Worm (Caenorhabditis elegans): ENCODE data around the gene ced-2.
"Not testable (repeated sequence)": the region's sequence is repeated elsewhere in the genome, so short reads cannot be mapped to it uniquely, and the experiment has no call there.

ced-2 gene

DNA sequence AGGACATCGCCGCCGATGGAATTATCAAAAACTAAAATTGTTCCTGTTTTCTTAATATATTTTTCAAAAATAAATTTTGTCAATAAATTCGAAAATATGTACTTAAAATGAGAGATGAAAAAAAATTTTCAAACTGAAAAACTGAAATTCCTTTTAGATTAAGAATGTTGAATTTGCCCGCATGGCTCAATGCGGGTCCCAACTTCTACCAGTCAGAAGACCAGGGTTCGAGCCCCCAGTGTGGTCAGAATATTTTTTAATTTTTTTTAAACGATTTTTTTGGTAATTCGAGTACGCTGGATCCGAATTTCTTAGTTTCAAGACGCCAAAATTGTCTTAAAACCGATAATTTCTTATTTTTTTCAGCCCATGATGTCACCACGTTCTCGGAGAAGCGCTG is 40.2 kb downstream of the ced-2 start:
- TF ChIP-seq T22C8.4 (GFP tag; IDR thresholded peaks at IDR 0.05) (no peak), tab-1 (GFP tag; IDR thresholded peaks at IDR 0.05) (no peak), med-1 (GFP tag; optimal IDR thresholded peaks at IDR 0.05; ENCODE audit: insufficient read depth) (no peak), ref-1 (GFP tag; conservative IDR thresholded peaks at IDR 0.05) (no peak), flt-1 (GFP tag; IDR thresholded peaks at IDR 0.05) (no peak), cog-1 (tag; optimal IDR thresholded peaks at IDR 0.05) (no peak), ztf-29 (GFP tag; IDR thresholded peaks at IDR 0.05) (no peak), klf-2 (GFP tag; conservative IDR thresholded peaks at IDR 0.05) (no peak), ztf-23 (GFP tag; IDR thresholded peaks at IDR 0.05) (no peak)

DNA sequence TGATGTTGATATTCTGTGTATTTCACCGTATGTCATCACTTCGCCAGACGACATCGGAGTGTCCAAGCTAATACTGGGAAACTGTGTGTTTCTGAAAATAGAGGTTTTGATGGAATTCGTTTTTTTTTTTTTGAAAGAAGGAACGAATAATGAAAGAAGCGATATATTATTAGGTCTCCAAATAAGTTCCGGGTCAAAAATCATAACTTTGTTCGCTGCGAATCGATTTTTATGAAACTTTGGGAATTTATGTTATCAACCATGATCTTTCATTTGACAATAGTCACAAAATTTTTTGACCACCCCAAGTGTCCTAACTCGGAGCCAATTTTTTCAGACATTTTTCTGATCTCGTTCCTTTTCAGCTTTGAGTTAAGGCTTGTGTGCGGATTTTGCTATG is 48.1 kb downstream of the ced-2 start, which contains the start of gene nhr-274:
Gene nhr-274 (minus strand): TSS at position 101 of the 400 bp plus-strand sequence.
- not testable (repeated sequence) for TF ChIP-seq ztf-23, T22C8.4, flt-1 (GFP tag; IDR thresholded peaks at IDR 0.05)

DNA sequence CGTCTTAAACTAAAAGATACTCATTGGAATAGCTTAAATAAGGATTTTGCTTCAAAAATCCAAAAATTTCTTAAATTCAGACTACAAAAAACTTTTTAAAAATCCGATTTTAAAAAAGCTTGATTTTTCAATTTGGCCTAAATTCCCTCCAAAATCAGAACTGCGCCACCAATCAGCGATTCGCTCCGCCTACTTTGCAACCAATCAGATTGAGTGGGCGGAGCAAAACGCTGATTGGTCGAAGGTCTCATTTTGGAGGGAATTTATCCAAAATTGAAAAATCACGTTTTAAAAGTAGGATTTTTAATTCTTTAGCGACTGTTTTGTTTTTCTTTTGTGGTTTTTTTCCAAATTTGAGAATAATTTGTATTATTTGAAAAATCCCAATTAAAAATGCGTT is 52.2 kb downstream of the ced-2 start:
- TF ChIP-seq ztf-23 (GFP tag; IDR thresholded peaks at IDR 0.05) (no peak), med-1 (GFP tag; optimal IDR thresholded peaks at IDR 0.05; ENCODE audit: insufficient read depth) (no peak), ztf-29 (GFP tag; IDR thresholded peaks at IDR 0.05) (no peak), cog-1 (tag; optimal IDR thresholded peaks at IDR 0.05) (no peak), klf-2 (GFP tag; conservative IDR thresholded peaks at IDR 0.05) (no peak), tab-1 (GFP tag; IDR thresholded peaks at IDR 0.05) (no peak), T22C8.4 (GFP tag; IDR thresholded peaks at IDR 0.05) (no peak), ref-1 (GFP tag; conservative IDR thresholded peaks at IDR 0.05) (no peak), flt-1 (GFP tag; IDR thresholded peaks at IDR 0.05) (no peak)

DNA sequence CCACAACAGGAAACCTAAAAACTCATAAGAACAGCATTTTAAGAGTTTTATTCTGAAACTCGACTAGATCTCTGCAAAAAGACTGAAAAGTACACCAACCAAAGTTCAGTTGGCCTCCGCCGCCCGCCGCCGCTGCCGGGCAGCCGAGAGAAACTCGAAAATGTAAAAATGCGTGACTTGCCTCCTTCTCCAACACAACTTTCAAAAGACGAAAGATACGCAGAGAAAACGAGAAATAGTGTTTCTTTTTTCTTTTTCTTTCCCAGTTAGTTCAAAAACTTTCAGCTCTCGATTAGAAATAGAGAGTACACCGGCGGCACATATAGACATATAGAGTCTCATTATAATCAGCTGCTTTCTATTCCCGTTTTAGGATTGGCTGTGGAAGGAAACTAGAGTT is 52.7 kb downstream of the ced-2 start:
- TF ChIP-seq ref-1 (GFP tag; conservative IDR thresholded peaks at IDR 0.05) (no peak), med-1 (GFP tag; optimal IDR thresholded peaks at IDR 0.05; ENCODE audit: insufficient read depth) (no peak), cog-1 (tag; optimal IDR thresholded peaks at IDR 0.05) (no peak), tab-1 (GFP tag; IDR thresholded peaks at IDR 0.05) (no peak), klf-2 (GFP tag; conservative IDR thresholded peaks at IDR 0.05) (no peak), ztf-23 (GFP tag; IDR thresholded peaks at IDR 0.05) (no peak), T22C8.4 (GFP tag; IDR thresholded peaks at IDR 0.05) (no peak), flt-1 (GFP tag; IDR thresholded peaks at IDR 0.05) (no peak), ztf-29 (GFP tag; IDR thresholded peaks at IDR 0.05) (no peak)
